Fruit fly (Drosophila melanogaster): ENCODE data around the gene CG2260.

CG2260 gene

DNA sequence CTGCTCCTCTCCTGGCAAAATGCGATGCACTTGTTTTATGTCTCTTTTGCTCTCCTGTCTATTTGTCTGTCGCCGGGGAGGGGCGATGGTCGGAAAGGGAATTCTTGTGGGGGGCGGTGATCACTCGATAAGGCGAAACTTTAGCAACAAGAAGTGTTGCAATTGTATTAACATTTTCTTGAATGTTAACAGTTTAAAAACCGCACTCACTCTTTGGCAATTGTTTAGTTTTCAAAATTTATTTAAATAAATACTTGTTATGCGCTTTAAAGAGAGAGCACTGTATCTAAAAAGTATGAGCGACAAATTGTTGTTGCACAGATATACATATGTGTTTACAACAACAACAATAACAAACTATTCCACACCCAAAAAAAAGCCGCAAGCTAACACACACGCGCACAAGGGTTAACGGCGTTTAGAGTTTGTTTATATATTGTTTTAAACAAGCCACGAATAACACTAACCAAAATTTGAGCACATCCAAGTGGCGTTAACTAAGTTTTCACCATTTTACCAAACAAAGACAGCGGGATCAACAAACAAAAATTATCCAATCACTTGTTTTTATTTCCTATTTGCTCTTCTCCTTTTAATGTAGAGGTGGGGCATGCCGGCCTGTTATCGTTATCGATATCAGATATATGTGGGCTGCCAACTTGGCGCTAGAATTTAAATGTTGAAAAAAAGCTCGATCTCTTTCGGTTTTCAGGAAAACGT, 19.3 kb downstream of the CG2260 start, which contains the start of gene CG2258:
Gene CG2258 (minus strand): TSS at position 617 of the 720 bp plus-strand sequence.
- TF ChIP-seq ovo (GFP tag; optimal IDR thresholded peaks at IDR 0.05) (peak; percentile 82), pad (GFP tag; optimal IDR thresholded peaks at IDR 0.05) (peak; percentile 90), cnc (optimal IDR thresholded peaks at IDR 0.05) (no peak), Mnt (GFP tag; optimal IDR thresholded peaks at IDR 0.05) (peak; percentile 89), Clk (GFP tag; optimal IDR thresholded peaks at IDR 0.05) (peak; percentile 83), kay (GFP tag; ENCODE audit: borderline replicate concordance) (no peak), tj (GFP tag; optimal IDR thresholded peaks at IDR 0.05) (peak; percentile 71), CG33017 (tag; optimal IDR thresholded peaks at IDR 0.05) (peak; percentile 97), toe (GFP tag; optimal IDR thresholded peaks at IDR 0.05) (peak; percentile 89), CG7045 (GFP tag; optimal IDR thresholded peaks at IDR 0.05) (peak; percentile 92), CG11617 (GFP tag; optimal IDR thresholded peaks at IDR 0.05) (peak; percentile 88), cic (GFP tag; optimal IDR thresholded peaks at IDR 0.05) (peak; percentile 59), CG14711 (tag; optimal IDR thresholded peaks at IDR 0.05) (peak; percentile 95), CG7101 (tag; optimal IDR thresholded peaks at IDR 0.05) (peak; percentile 98), CG12768 (GFP tag; optimal IDR thresholded peaks at IDR 0.05) (peak; percentile 93), bab1 (GFP tag; optimal IDR thresholded peaks at IDR 0.05) (peak; percentile 97), CG1620 (GFP tag; optimal IDR thresholded peaks at IDR 0.05) (peak; percentile 88), CG5204 (GFP tag; optimal IDR thresholded peaks at IDR 0.05) (peak; percentile 87), Crg-1 (GFP tag; optimal IDR thresholded peaks at IDR 0.05) (peak; percentile 91), Hr96 (GFP tag; optimal IDR thresholded peaks at IDR 0.05) (no peak)

DNA sequence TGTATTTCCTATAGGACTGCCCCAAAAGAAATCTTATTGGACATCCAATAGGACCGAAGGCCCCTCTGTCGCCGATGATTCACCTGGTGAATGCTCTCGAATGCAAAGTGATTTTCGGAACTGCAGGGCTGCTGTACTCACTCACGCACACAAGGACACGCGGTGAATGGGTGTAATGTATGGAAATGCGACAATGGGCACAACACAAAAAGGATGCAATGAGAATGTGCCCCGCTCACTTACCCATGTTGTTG, 20.2 kb downstream of the CG2260 start:
- TF ChIP-seq Clk (GFP tag; optimal IDR thresholded peaks at IDR 0.05) (no peak), pad (GFP tag; optimal IDR thresholded peaks at IDR 0.05) (no peak), cic (GFP tag; optimal IDR thresholded peaks at IDR 0.05) (no peak), CG1620 (GFP tag; optimal IDR thresholded peaks at IDR 0.05) (no peak), CG33017 (tag; optimal IDR thresholded peaks at IDR 0.05) (no peak), CG7045 (GFP tag; optimal IDR thresholded peaks at IDR 0.05) (no peak), CG11617 (GFP tag; optimal IDR thresholded peaks at IDR 0.05) (no peak), cnc (optimal IDR thresholded peaks at IDR 0.05) (no peak), CG7101 (tag; optimal IDR thresholded peaks at IDR 0.05) (no peak), CG14711 (tag; optimal IDR thresholded peaks at IDR 0.05) (no peak), bab1 (GFP tag; optimal IDR thresholded peaks at IDR 0.05) (no peak), CG12768 (GFP tag; optimal IDR thresholded peaks at IDR 0.05) (no peak), ovo (GFP tag; optimal IDR thresholded peaks at IDR 0.05) (no peak), Hr96 (GFP tag; optimal IDR thresholded peaks at IDR 0.05) (no peak)

DNA sequence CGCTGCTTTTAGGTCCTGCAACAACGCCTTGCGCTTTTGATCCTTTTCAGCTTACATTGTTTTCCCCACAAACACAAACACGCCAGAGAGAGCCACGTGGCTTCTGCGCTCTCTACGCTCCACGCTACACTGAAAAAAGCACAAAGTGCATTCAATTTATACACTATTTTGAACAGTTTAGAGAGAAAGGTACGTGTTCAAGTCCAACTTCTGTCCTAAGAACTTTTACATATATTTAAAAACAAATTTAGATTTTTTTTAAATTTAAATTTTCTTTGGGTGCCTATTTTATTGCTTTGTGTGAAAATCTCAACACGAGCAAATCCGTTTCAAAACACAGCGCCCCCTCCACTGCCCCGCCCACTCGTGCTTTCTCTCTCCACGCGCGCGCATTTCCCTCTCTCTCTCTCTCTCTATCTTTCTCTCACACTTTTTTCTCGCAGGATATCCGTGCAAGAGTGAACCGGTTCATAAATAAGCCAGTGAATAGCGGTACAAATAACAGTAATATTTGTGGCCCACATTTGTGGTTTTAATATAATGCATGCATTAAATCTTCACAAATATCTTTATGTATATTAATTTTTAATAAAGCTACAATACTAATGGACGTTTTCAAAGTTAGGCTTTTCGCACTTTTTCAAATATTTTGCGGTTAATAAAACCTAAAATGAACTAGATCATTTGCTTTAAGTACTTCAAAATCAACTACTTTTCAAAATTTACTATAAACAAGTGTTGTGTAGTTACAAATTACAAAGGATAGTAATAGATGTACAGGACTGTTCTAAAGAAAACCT, 20.7 kb downstream of the CG2260 start:
- TF ChIP-seq tj (GFP tag; optimal IDR thresholded peaks at IDR 0.05) (peak; percentile 41), bab1 (GFP tag; optimal IDR thresholded peaks at IDR 0.05) (peak; percentile 12), CG33017 (tag; optimal IDR thresholded peaks at IDR 0.05) (peak; percentile 64), CG7045 (GFP tag; optimal IDR thresholded peaks at IDR 0.05) (peak; percentile 65), Crg-1 (GFP tag; optimal IDR thresholded peaks at IDR 0.05) (no peak), CG7101 (tag; optimal IDR thresholded peaks at IDR 0.05) (peak; percentile 76), ovo (GFP tag; optimal IDR thresholded peaks at IDR 0.05) (peak; percentile 10), Mnt (GFP tag; optimal IDR thresholded peaks at IDR 0.05) (peak; percentile 68), CG12768 (GFP tag; optimal IDR thresholded peaks at IDR 0.05) (peak; percentile 52), Hr96 (GFP tag; optimal IDR thresholded peaks at IDR 0.05) (no peak), CG1620 (GFP tag; optimal IDR thresholded peaks at IDR 0.05) (peak; percentile 16), Clk (GFP tag; optimal IDR thresholded peaks at IDR 0.05) (peak; percentile 60), CG11617 (GFP tag; optimal IDR thresholded peaks at IDR 0.05) (peak; percentile 66), kay (GFP tag; ENCODE audit: borderline replicate concordance) (no peak), cic (GFP tag; optimal IDR thresholded peaks at IDR 0.05) (no peak), toe (GFP tag; optimal IDR thresholded peaks at IDR 0.05) (no peak), cnc (optimal IDR thresholded peaks at IDR 0.05) (no peak), pad (GFP tag; optimal IDR thresholded peaks at IDR 0.05) (peak; percentile 34), CG5204 (GFP tag; optimal IDR thresholded peaks at IDR 0.05) (peak; percentile 6), CG14711 (tag; optimal IDR thresholded peaks at IDR 0.05) (peak; percentile 69)

- no peak for TF ChIP-seq ovo (GFP tag; optimal IDR thresholded peaks at IDR 0.05)
- peak; percentile 10 for TF ChIP-seq CG14711 (tag; optimal IDR thresholded peaks at IDR 0.05)
- TF ChIP-seq kay (GFP tag; ENCODE audit: borderline replicate concordance): no peak
- TF ChIP-seq bab1 (GFP tag; optimal IDR thresholded peaks at IDR 0.05): peak; percentile 60
Measured at dm6 chrX:8093722-8094177, 27.2 kb downstream of the CG2260 start, which contains the start of gene UbcE2H. Gene UbcE2H, minus strand, starts transcription at chrX:8094064.

DNA sequence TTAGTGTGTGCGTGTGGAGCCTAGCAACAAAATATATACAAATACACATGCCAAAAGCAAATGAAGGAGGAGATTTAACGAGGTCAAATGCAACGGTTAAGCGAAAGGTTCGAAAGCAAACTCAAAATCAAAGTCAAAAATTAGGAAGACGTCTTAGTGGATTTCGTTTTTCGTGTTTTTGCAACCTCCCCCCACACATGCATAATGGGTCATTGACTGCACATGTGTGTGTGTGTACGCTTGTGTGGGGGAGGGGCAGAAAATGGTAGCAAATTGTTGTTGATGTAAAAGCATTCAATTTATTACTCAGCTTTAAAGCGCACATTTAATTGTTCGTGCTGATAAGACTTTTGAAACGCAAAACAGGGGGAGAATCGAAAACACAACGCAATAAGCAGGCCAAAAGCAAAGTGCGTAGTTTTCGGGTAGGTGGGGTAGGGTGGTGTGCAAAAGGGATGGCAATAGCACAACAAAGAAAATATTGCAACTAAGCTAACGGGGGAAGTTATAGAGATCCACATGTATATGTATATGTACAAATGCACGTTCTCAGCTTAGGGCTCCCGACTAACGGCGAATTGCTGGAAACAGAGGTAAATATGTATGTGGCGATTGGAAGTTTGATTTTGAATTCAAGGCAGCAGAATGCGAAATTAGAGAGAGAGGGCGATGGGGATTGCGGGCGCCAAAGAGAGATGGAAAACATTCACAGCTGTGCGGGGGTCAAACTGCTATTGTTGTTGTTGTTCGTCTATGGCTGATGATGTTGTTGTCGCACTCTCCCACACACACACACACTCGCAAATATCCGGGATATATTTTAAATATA, 27.8 kb downstream of the CG2260 start:
- no peak for TF ChIP-seq Crg-1 (GFP tag; optimal IDR thresholded peaks at IDR 0.05)
- TF ChIP-seq CG12768 (GFP tag; optimal IDR thresholded peaks at IDR 0.05): no peak
- no peak for TF ChIP-seq CG5204 (GFP tag; optimal IDR thresholded peaks at IDR 0.05)
- no peak for TF ChIP-seq Hr96 (GFP tag; optimal IDR thresholded peaks at IDR 0.05)
- TF ChIP-seq cic (GFP tag; optimal IDR thresholded peaks at IDR 0.05): no peak
- no peak for TF ChIP-seq kay (GFP tag; ENCODE audit: borderline replicate concordance)
- TF ChIP-seq CG33017 (tag; optimal IDR thresholded peaks at IDR 0.05): no peak
- no peak for TF ChIP-seq cnc (optimal IDR thresholded peaks at IDR 0.05)
- no peak for TF ChIP-seq Clk (GFP tag; optimal IDR thresholded peaks at IDR 0.05)
- peak; percentile 98 for TF ChIP-seq ovo (GFP tag; optimal IDR thresholded peaks at IDR 0.05)
- peak; percentile 65 for TF ChIP-seq Mnt (GFP tag; optimal IDR thresholded peaks at IDR 0.05)
- TF ChIP-seq CG7045 (GFP tag; optimal IDR thresholded peaks at IDR 0.05): no peak
- TF ChIP-seq CG1620 (GFP tag; optimal IDR thresholded peaks at IDR 0.05): no peak
- TF ChIP-seq CG7101 (tag; optimal IDR thresholded peaks at IDR 0.05): no peak
- no peak for TF ChIP-seq toe (GFP tag; optimal IDR thresholded peaks at IDR 0.05)
- no peak for TF ChIP-seq CG11617 (GFP tag; optimal IDR thresholded peaks at IDR 0.05)
- no peak for TF ChIP-seq bab1 (GFP tag; optimal IDR thresholded peaks at IDR 0.05)
- TF ChIP-seq pad (GFP tag; optimal IDR thresholded peaks at IDR 0.05): peak; percentile 98
- no peak for TF ChIP-seq CG14711 (tag; optimal IDR thresholded peaks at IDR 0.05)
- peak; percentile 80 for TF ChIP-seq tj (GFP tag; optimal IDR thresholded peaks at IDR 0.05)
